Fruit fly (Drosophila melanogaster) whole organism, embryonic: ENCODE measurements around the gene cort.
A peak's percentile ranks its signal among the peaks of the same experiment; 100 is the strongest.

Source experiments
- CG10431 ChIP-seq: fragments of 200-800 bp; sonication (Bioruptor generic); optimal IDR thresholded peaks from 3 replicates; lab custom pipeline; 2018; ENCODE audit warnings: missing biosample characterization, mild to moderate bottlenecking, missing genetic modification characterization
- CG10565 ChIP-seq: fragments of 200-800 bp; sonication (Bioruptor generic); optimal IDR thresholded peaks from 3 replicates; lab custom pipeline; 2016; ENCODE audit warnings: missing biosample characterization, mild to moderate bottlenecking, missing genetic modification characterization
- CG10654 ChIP-seq: fragments of 200-800 bp; sonication (Bioruptor generic); optimal IDR thresholded peaks from 2 replicates; lab custom pipeline; 2016; ENCODE audit warnings: missing biosample characterization, missing genetic modification characterization
- CG11560 ChIP-seq: fragments of 200-800 bp; sonication (Bioruptor generic); IDR thresholded peaks from 3 replicates; pipeline ENCODE4 v1.3.6; 2022; ENCODE audit warnings: missing biosample characterization, missing genetic modification characterization
- CG14667 ChIP-seq: fragments of 200-800 bp; sonication (Bioruptor generic); IDR thresholded peaks from 2 replicates; pipeline ENCODE4 v1.3.6; 2022; ENCODE audit warnings: missing biosample characterization, missing genetic modification characterization
- CG14710 ChIP-seq: fragments of 200-800 bp; sonication (Bioruptor generic); optimal IDR thresholded peaks from 3 replicates; lab custom pipeline; 2019; ENCODE audit warnings: missing biosample characterization, mild to moderate bottlenecking, missing genetic modification characterization, moderate library complexity
- CG15269 ChIP-seq: fragments of 200-800 bp; sonication (Bioruptor generic); optimal IDR thresholded peaks from 2 replicates; lab custom pipeline; 2018; ENCODE audit warnings: missing biosample characterization, mild to moderate bottlenecking, missing genetic modification characterization, moderate library complexity
- CG15696 ChIP-seq: fragments of 200-800 bp; sonication (Bioruptor generic); optimal IDR thresholded peaks from 2 replicates; lab custom pipeline; 2019; ENCODE audit warnings: missing biosample characterization, mild to moderate bottlenecking, missing genetic modification characterization, moderate library complexity
- CG16813 ChIP-seq: fragments of 200-800 bp; sonication (Bioruptor generic); IDR thresholded peaks from 3 replicates; pipeline ENCODE4 v1.3.6; 2022; ENCODE audit warnings: missing biosample characterization, missing genetic modification characterization; ENCODE audit not compliant: partially characterized antibody
- CG17328 ChIP-seq: fragments of 200-800 bp; sonication (Bioruptor generic); IDR thresholded peaks from 2 replicates; pipeline ENCODE4 v1.3.6; 2022; ENCODE audit warnings: missing biosample characterization, missing genetic modification characterization
- CG17359 ChIP-seq: fragments of 200-800 bp; sonication (Bioruptor generic); optimal IDR thresholded peaks from 3 replicates; lab custom pipeline; 2018; ENCODE audit warnings: missing biosample characterization, mild to moderate bottlenecking, missing genetic modification characterization, moderate library complexity
- CG17802 ChIP-seq: fragments of 200-800 bp; sonication (Bioruptor generic); optimal IDR thresholded peaks from 2 replicates; lab custom pipeline; 2018; ENCODE audit warnings: missing biosample characterization, mild to moderate bottlenecking, missing genetic modification characterization, moderate library complexity
- CG2120 ChIP-seq: fragments of 200-800 bp; sonication (Bioruptor generic); optimal IDR thresholded peaks from 3 replicates; lab custom pipeline; 2016; ENCODE audit warnings: missing biosample characterization, missing genetic modification characterization
- CG2875 ChIP-seq: fragments of 200-800 bp; sonication (Bioruptor generic); optimal IDR thresholded peaks from 2 replicates; lab custom pipeline; 2017; ENCODE audit warnings: missing biosample characterization, mild to moderate bottlenecking, missing genetic modification characterization, missing genetic modification reagents
- CG31224 ChIP-seq: fragments of 200-800 bp; sonication (Bioruptor generic); IDR thresholded peaks from 2 replicates; pipeline ENCODE4 v1.3.6; 2022; ENCODE audit warnings: missing biosample characterization, missing genetic modification characterization
- CG31441 ChIP-seq: fragments of 200-800 bp; sonication (Bioruptor generic); IDR thresholded peaks from 2 replicates; pipeline ENCODE4 v1.3.6; 2022; ENCODE audit warnings: missing biosample characterization, missing genetic modification characterization
- CG32532 ChIP-seq: fragments of 200-800 bp; sonication (Bioruptor generic); IDR thresholded peaks from 2 replicates; pipeline ENCODE4 v1.3.6; 2022; ENCODE audit warnings: missing biosample characterization, missing genetic modification characterization
- CG3838 ChIP-seq: fragments of 200-800 bp; sonication (Bioruptor generic); optimal IDR thresholded peaks from 3 replicates; lab custom pipeline; 2016; ENCODE audit warnings: missing biosample characterization, missing genetic modification characterization
- CG6175 ChIP-seq: fragments of 200-800 bp; sonication (Bioruptor generic); IDR thresholded peaks from 3 replicates; pipeline ENCODE4 v1.3.6; 2022; ENCODE audit warnings: missing biosample characterization, missing genetic modification characterization
- CG6254 ChIP-seq: fragments of 200-800 bp; sonication (Bioruptor generic); optimal IDR thresholded peaks from 3 replicates; lab custom pipeline; 2017; ENCODE audit warnings: mild to moderate bottlenecking, missing biosample characterization, missing genetic modification reagents, missing genetic modification characterization
- CG6272 ChIP-seq: fragments of 200-800 bp; sonication (Bioruptor generic); IDR thresholded peaks from 2 replicates; pipeline ENCODE4 v1.3.6; 2022; ENCODE audit warnings: missing biosample characterization, missing genetic modification characterization
- CG6689 ChIP-seq: fragments of 200-800 bp; sonication (Bioruptor generic); IDR thresholded peaks from 2 replicates; pipeline ENCODE4 v1.3.6; 2022; ENCODE audit warnings: missing biosample characterization, missing genetic modification characterization
- CG6765 ChIP-seq: fragments of 200-800 bp; sonication (Bioruptor generic); optimal IDR thresholded peaks from 3 replicates; lab custom pipeline; 2017; ENCODE audit warnings: missing biosample characterization, mild to moderate bottlenecking, missing genetic modification characterization
- CG7372 ChIP-seq: fragments of 200-800 bp; sonication (Bioruptor generic); IDR thresholded peaks from 2 replicates; pipeline ENCODE4 v1.3.6; 2022; ENCODE audit warnings: missing biosample characterization, missing genetic modification characterization
- CTCF ChIP-seq: fragments of 200-800 bp; sonication (Bioruptor generic); optimal IDR thresholded peaks from 2 replicates; lab custom pipeline; 2017; ENCODE audit warnings: missing biosample characterization, mild to moderate bottlenecking, missing genetic modification characterization, moderate library complexity
- Ets97D ChIP-seq: fragments of 200-800 bp; sonication (Bioruptor generic); optimal IDR thresholded peaks from 3 replicates; lab custom pipeline; 2016; ENCODE audit warnings: missing biosample characterization, missing genetic modification characterization
- HLH3B ChIP-seq: fragments of 200-800 bp; sonication (Bioruptor generic); IDR thresholded peaks from 2 replicates; pipeline ENCODE4 v1.3.6; 2022; ENCODE audit warnings: missing biosample characterization, missing genetic modification characterization
- Hand ChIP-seq: fragments of 200-800 bp; sonication (Bioruptor generic); optimal IDR thresholded peaks from 2 replicates; lab custom pipeline; 2017; ENCODE audit warnings: mild to moderate bottlenecking, missing biosample characterization, missing genetic modification reagents, missing genetic modification characterization
- Hmx ChIP-seq: fragments of 200-800 bp; sonication (Bioruptor generic); optimal IDR thresholded peaks from 2 replicates; lab custom pipeline; 2016; ENCODE audit warnings: missing biosample characterization, missing genetic modification characterization
- Kr ChIP-seq: fragments of 200-800 bp; sonication (Bioruptor generic); optimal IDR thresholded peaks from 2 replicates; lab custom pipeline; 2017; ENCODE audit warnings: missing biosample characterization, mild to moderate bottlenecking, missing genetic modification characterization
- Meics ChIP-seq: fragments of 200-800 bp; sonication (Bioruptor generic); optimal IDR thresholded peaks from 2 replicates; lab custom pipeline; 2017; ENCODE audit warnings: missing biosample characterization, mild to moderate bottlenecking, missing genetic modification characterization
- Nf-YA ChIP-seq: fragments of 200-800 bp; sonication (Bioruptor generic); IDR thresholded peaks from 2 replicates; pipeline ENCODE4 v1.3.6; 2022; ENCODE audit warnings: missing biosample characterization, missing genetic modification characterization
- Ravus ChIP-seq: fragments of 200-800 bp; sonication (Bioruptor generic); IDR thresholded peaks from 2 replicates; pipeline ENCODE4 v1.3.6; 2022; ENCODE audit warnings: missing biosample characterization, missing genetic modification characterization
- Sry-β ChIP-seq: fragments of 200-800 bp; sonication (Bioruptor generic); optimal IDR thresholded peaks from 2 replicates; lab custom pipeline; 2018; ENCODE audit warnings: missing biosample characterization, mild to moderate bottlenecking, missing genetic modification characterization, moderate library complexity
- abd-A ChIP-seq: fragments of 200-800 bp; sonication (Bioruptor generic); optimal IDR thresholded peaks from 3 replicates; lab custom pipeline; 2019; ENCODE audit warnings: missing biosample characterization, mild to moderate bottlenecking, missing genetic modification characterization, moderate library complexity
- ara ChIP-seq: fragments of 200-800 bp; sonication (Bioruptor generic); IDR thresholded peaks from 2 replicates; pipeline ENCODE4 v1.3.6; 2022; ENCODE audit warnings: missing biosample characterization, missing genetic modification characterization
- ato ChIP-seq: fragments of 200-800 bp; sonication (Bioruptor generic); IDR thresholded peaks from 2 replicates; pipeline ENCODE4 v1.3.6; 2022; ENCODE audit warnings: missing biosample characterization, missing genetic modification characterization; ENCODE audit not compliant: partially characterized antibody
- cato ChIP-seq: fragments of 200-800 bp; sonication (Bioruptor generic); optimal IDR thresholded peaks from 2 replicates; lab custom pipeline; 2016; ENCODE audit warnings: missing biosample characterization, missing genetic modification characterization, borderline replicate concordance
- chm ChIP-seq: fragments of 200-800 bp; sonication (Bioruptor generic); IDR thresholded peaks from 2 replicates; pipeline ENCODE4 v1.3.6; 2022; ENCODE audit warnings: missing biosample characterization, missing genetic modification characterization
- h ChIP-seq: fragments of >200 bp; optimal IDR thresholded peaks from 2 replicates; lab custom pipeline; 2017
- lola ChIP-seq, 3 experiments: fragments of >200 bp in 2 of 3; fragments of 200-800 bp in 1 of 3; sonication (Bioruptor generic) in 1 of 3; optimal IDR thresholded peaks; 2 replicates each; lab custom pipeline; 2017 to 2019; ENCODE audit warnings: missing biosample characterization in 3 of 3, missing genetic modification characterization in 3 of 3, mild to moderate bottlenecking in 1 of 3, moderate library complexity in 1 of 3
- nerfin-1 ChIP-seq: fragments of 200-800 bp; sonication (Bioruptor generic); optimal IDR thresholded peaks from 3 replicates; lab custom pipeline; 2019; ENCODE audit warnings: missing biosample characterization, mild to moderate bottlenecking, missing genetic modification characterization, moderate library complexity
- psq ChIP-seq: fragments of 200-800 bp; sonication (Bioruptor generic); optimal IDR thresholded peaks from 2 replicates; lab custom pipeline; 2017; ENCODE audit warnings: missing biosample characterization, missing genetic modification characterization
- ro ChIP-seq: fragments of 200-800 bp; sonication (Bioruptor generic); IDR thresholded peaks from 2 replicates; pipeline ENCODE4 v1.3.6; 2022; ENCODE audit warnings: missing biosample characterization, missing genetic modification characterization
- sim ChIP-seq: fragments of 200-800 bp; sonication (Bioruptor generic); IDR thresholded peaks from 2 replicates; pipeline ENCODE4 v1.3.6; 2022; ENCODE audit warnings: missing biosample characterization, missing genetic modification characterization
- sob ChIP-seq: fragments of 200-800 bp; sonication (Bioruptor generic); IDR thresholded peaks from 2 replicates; pipeline ENCODE4 v1.3.6; 2022; ENCODE audit warnings: missing biosample characterization, missing genetic modification characterization
- sr ChIP-seq: fragments of 200-800 bp; sonication (Bioruptor generic); IDR thresholded peaks from 3 replicates; pipeline ENCODE4 v1.3.6; 2022; ENCODE audit warnings: missing biosample characterization, missing genetic modification characterization
- tgo ChIP-seq: fragments of 200-800 bp; sonication (Bioruptor generic); IDR thresholded peaks from 3 replicates; pipeline ENCODE4 v1.3.6; 2022; ENCODE audit warnings: missing biosample characterization, missing genetic modification characterization
- tio ChIP-seq: fragments of 200-800 bp; sonication (Bioruptor generic); optimal IDR thresholded peaks from 2 replicates; lab custom pipeline; 2017; ENCODE audit warnings: missing biosample characterization, missing genetic modification characterization, inconsistent platforms
- tna ChIP-seq: fragments of 200-800 bp; sonication (Bioruptor generic); IDR thresholded peaks from 2 replicates; pipeline ENCODE4 v1.3.6; 2022; ENCODE audit warnings: missing biosample characterization, missing genetic modification characterization; ENCODE audit not compliant: partially characterized antibody
- tup ChIP-seq: fragments of 200-800 bp; sonication (Bioruptor generic); optimal IDR thresholded peaks from 2 replicates; lab custom pipeline; 2016; ENCODE audit warnings: missing biosample characterization, mild to moderate bottlenecking, missing genetic modification characterization, moderate library complexity
- wek ChIP-seq: fragments of 200-800 bp; sonication (Bioruptor generic); optimal IDR thresholded peaks from 3 replicates; lab custom pipeline; 2018; ENCODE audit warnings: missing biosample characterization, mild to moderate bottlenecking, missing genetic modification characterization, moderate library complexity
- yki ChIP-seq: fragments of >200 bp; optimal IDR thresholded peaks from 3 replicates; lab custom pipeline; 2018

The cort gene

DNA sequence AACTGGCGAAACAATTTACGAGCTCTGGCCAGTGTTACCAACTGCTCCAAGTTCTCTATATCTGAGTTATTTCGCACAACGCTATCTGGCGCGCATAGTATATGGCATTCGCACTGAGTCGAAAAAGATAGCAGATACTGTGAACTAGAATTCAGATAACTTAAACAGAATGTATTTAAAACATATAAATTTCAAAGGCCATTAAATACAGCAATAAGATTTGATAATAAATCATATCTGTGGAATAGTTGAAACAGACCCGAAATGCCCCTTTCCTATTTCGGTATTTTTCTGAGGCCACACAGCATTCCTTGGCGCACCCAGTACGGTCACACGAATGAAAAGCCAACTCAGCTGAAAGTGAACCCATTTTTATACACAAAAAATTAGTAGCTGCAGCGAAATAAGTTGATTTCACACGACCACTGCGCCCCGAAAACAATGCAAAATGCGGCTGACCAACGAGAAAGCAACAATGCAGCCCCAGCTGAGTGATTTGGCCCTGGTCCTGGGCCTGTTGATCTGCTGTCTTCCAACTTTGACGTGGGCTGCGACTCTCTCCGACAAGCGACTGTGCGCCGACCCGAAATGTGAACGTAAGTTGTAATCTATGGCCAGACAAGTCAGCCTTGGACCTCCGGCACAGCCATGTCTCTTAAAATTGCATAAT is 27.2 kb downstream of the cort start, which contains the start of the genes CG31635 and Tango1 (continued):
- no peak for TF ChIP-seq lola (GFP tag; optimal IDR thresholded peaks at IDR 0.05; lab: Kevin White, UChicago)
- no peak for TF ChIP-seq CG2875 (GFP tag; lab: Kevin White, UChicago)
- TF ChIP-seq CG31224 (GFP tag; lab: Robert Waterston, UW), result no peak
- no peak for TF ChIP-seq h
- no peak for TF ChIP-seq CG3838 (GFP tag; lab: Kevin White, UChicago)
- TF ChIP-seq CG32532 (GFP tag; lab: Robert Waterston, UW), result no peak
- peak; percentile 39 for TF ChIP-seq CG2120
- TF ChIP-seq CG6254 (GFP tag; lab: Kevin White, UChicago), result no peak
- 0 out of 2 replicates have a peak, but pooled peaks have one; percentile 20 for TF ChIP-seq CG6272
- TF ChIP-seq CG10565 (GFP tag; lab: Kevin White, UChicago), result no peak
- no peak for TF ChIP-seq ara
- TF ChIP-seq nerfin-1 (tag; lab: Kevin White, UChicago), result peak; percentile 46
- TF ChIP-seq ro (GFP tag; lab: Robert Waterston, UW), result no peak
- TF ChIP-seq CG17802 (tag; lab: Kevin White, UChicago), result peak; percentile 82
- TF ChIP-seq ato, result no peak
- no peak for TF ChIP-seq yki (lab: Kevin White, UChicago)
- TF ChIP-seq Ets97D (GFP tag; lab: Kevin White, UChicago), result peak; percentile 75
- no peak for TF ChIP-seq CG14667 (GFP tag; lab: Robert Waterston, UW)
- 0 out of 2 replicates have a peak, but pooled peaks have one; percentile 14 for TF ChIP-seq CG7372 (GFP tag; lab: Robert Waterston, UW)
- no peak for TF ChIP-seq tup (GFP tag; lab: Kevin White, UChicago)
- TF ChIP-seq Kr (GFP tag; lab: Kevin White, UChicago), result no peak
- TF ChIP-seq Hand (GFP tag; lab: Kevin White, UChicago), result no peak
- no peak for TF ChIP-seq CG17359 (tag; lab: Kevin White, UChicago)
- TF ChIP-seq CG6765 (GFP tag; lab: Kevin White, UChicago), result no peak
- no peak for TF ChIP-seq abd-A (tag; lab: Kevin White, UChicago)
- TF ChIP-seq CG10654 (GFP tag; lab: Kevin White, UChicago), result no peak
- TF ChIP-seq CG14710, result peak; percentile 81
- TF ChIP-seq CG15269 (tag; lab: Kevin White, UChicago), result no peak
- TF ChIP-seq psq (GFP tag; lab: Kevin White, UChicago), result no peak
- TF ChIP-seq CTCF (GFP tag; lab: Kevin White, UChicago), result no peak
- no peak for TF ChIP-seq sim
- no peak for TF ChIP-seq CG6175 (GFP tag; lab: Robert Waterston, UW)
- TF ChIP-seq CG6689 (GFP tag; lab: Robert Waterston, UW), result no peak
- TF ChIP-seq chm, result no peak
- no peak for TF ChIP-seq CG17328
- no peak for TF ChIP-seq CG31441 (GFP tag; lab: Robert Waterston, UW)
- TF ChIP-seq sob (GFP tag; lab: Robert Waterston, UW), result no peak
- TF ChIP-seq wek (GFP tag; lab: Kevin White, UChicago), result no peak
- no peak for TF ChIP-seq Sry-β
- 0 out of 3 replicates have a peak, but pooled peaks have one; percentile 15 for TF ChIP-seq tgo (GFP tag; lab: Robert Waterston, UW)

DNA sequence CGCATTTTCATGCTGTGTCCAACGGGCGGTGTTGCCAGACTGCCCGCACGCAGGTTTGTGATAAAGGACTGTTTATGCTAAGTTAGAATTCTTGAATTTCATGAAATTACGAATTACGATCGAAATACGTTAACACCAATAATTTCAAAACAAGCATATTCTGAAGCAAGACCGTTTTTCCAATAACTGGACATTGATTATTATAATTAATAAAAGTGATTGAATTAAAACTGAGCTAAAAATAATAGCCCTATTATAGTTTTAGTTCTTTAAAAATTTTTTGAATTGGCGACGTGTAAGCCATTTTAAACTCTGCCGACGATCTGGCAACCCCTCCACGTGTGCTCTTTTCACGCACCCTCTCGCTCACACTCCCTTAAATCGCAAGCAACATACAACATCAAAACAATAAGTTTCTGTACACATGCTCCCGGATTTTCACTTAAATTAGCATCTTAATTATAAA is 28.2 kb downstream of the cort start:
- peak; percentile 89 for TF ChIP-seq HLH3B
- TF ChIP-seq CG17328, result peak; percentile 88
- peak; percentile 65 for TF ChIP-seq Nf-YA (GFP tag; lab: Robert Waterston, UW)
- no peak for TF ChIP-seq CG16813 (GFP tag; lab: Robert Waterston, UW)
- TF ChIP-seq CG10431, result peak; percentile 80
- TF ChIP-seq Meics (GFP tag; lab: Kevin White, UChicago), result peak; percentile 97
- peak; percentile 89 for TF ChIP-seq cato
- TF ChIP-seq tio (GFP tag; lab: Kevin White, UChicago), result peak; percentile 96
- TF ChIP-seq CG11560 (tag; lab: Robert Waterston, UW), result peak; percentile 79
- TF ChIP-seq tna (GFP tag; lab: Robert Waterston, UW), result no peak
- TF ChIP-seq sr (GFP tag; lab: Robert Waterston, UW), result peak; percentile 61; the same call in 2 of the 3 replicates
- TF ChIP-seq Ravus, result peak; percentile 74
- peak; percentile 96 for TF ChIP-seq CG15696
- peak; percentile 86 for TF ChIP-seq Hmx (GFP tag; lab: Kevin White, UChicago)
